Worm (Caenorhabditis elegans) whole organism, L4/young adult: ENCODE measurements around the gene C39H7.4.

Experiments
- W03F9.2 ChIP-seq: fragments of 150-350 bp; optimal IDR thresholded peaks from 2 replicates; lab custom pipeline; 2014; ENCODE audit warnings: missing biosample characterization, missing genetic modification characterization
- dao-5 ChIP-seq: sonication (generic microtip); optimal IDR thresholded peaks from 2 replicates; lab custom pipeline; 2016; ENCODE audit warnings: missing genotype, missing genetic modification characterization, moderate library complexity, missing compliant biosample characterization
- him-1 ChIP-seq: sonication (generic microtip); optimal IDR thresholded peaks from 2 replicates; lab custom pipeline; 2016; ENCODE audit warnings: missing genotype, missing genetic modification reagents, missing genetic modification characterization, missing compliant biosample characterization

C39H7.4 gene

ce11 chrIV:5614558-5615026, at the start of gene C39H7.4:
Gene C39H7.4 (minus strand): TSS chrIV:5614608.
- TF ChIP-seq dao-5 (tag; lab: Kevin White, UChicago) (no peak), him-1 (no peak), W03F9.2 (tag; lab: Kevin White, UChicago) (no peak)

ce11 chrIV:5662886-5663285, 48.5 kb upstream of the C39H7.4 start:
- no peak for TF ChIP-seq him-1
- no peak for TF ChIP-seq dao-5 (tag; lab: Kevin White, UChicago)
- no peak for TF ChIP-seq W03F9.2 (tag; lab: Kevin White, UChicago)

DNA sequence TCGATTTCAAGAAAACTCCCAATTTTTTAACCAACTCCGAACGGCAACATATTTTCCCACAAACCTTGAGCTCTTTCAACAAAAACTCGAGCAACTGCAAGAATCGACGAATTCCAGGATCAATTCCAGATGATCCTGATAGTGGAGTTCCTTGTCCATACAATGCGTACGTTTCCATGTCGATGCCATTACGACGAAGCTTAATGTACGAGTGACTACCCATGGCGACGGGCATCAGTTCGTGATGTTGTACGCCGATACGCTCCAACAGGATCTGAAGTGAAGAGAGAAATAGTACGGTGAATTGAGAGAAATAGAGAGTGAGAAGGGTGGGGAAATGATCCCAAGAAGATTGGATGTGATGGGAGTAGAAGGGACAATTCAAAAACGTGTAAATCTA, 47.7 kb upstream of the C39H7.4 start:
- TF ChIP-seq him-1: no peak
- no peak for TF ChIP-seq W03F9.2 (tag; lab: Kevin White, UChicago)
- no peak for TF ChIP-seq dao-5 (tag; lab: Kevin White, UChicago)

- no peak for TF ChIP-seq W03F9.2 (tag; lab: Kevin White, UChicago)
- no peak for TF ChIP-seq him-1
- no peak for TF ChIP-seq dao-5 (tag; lab: Kevin White, UChicago)
Measured at ce11 chrIV:5660239-5660638, 45.8 kb upstream of the C39H7.4 start, which contains the start of gene skn-1. Gene skn-1 (minus strand): TSS chrIV:5660384.

DNA sequence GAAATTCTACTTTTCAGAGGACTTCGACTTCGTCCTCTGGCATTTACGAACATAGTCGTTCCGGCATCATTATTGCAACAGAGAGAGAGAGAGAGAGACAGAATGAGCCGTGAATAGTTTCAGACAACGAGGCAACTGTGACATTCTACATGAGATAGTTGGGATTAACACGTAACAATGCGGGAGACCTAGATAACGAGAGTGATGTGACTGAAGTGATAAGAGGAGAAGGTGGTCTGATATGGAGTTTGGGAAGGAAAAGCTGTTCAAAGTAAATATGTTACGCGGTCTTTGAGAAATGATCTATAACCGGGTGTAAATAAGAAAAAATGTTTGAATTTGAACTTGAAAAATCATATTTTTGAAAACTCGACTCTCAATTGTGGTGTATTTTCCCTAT, 45.1 kb upstream of the C39H7.4 start:
- TF ChIP-seq dao-5 (tag; lab: Kevin White, UChicago) (no peak), W03F9.2 (tag; lab: Kevin White, UChicago) (no peak), him-1 (no peak)

- TF ChIP-seq him-1 (no peak), W03F9.2 (tag; lab: Kevin White, UChicago) (no peak), dao-5 (tag; lab: Kevin White, UChicago) (no peak)
Measured at ce11 chrIV:5658897-5659296, 44.5 kb upstream of the C39H7.4 start.

DNA sequence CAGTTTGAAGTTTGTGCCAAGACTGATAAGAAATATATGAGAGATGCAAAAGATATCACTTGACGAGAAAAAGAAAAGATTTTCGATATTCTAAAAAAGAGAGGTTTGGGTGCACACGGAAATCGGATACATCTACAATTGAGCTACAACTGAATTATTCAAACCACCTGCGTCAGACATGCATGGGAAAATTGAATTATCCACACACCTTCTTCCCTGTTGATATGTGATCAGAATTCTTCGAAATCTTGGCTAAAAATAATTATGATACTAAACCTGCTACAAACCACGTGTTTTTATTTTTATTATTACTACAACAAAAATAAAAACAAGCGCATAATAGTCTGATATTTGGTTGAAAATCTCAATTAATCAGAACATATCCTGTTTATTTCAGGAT, 43.8 kb upstream of the C39H7.4 start:
- TF ChIP-seq him-1 (no peak), W03F9.2 (tag; lab: Kevin White, UChicago) (no peak), dao-5 (tag; lab: Kevin White, UChicago) (no peak)

DNA sequence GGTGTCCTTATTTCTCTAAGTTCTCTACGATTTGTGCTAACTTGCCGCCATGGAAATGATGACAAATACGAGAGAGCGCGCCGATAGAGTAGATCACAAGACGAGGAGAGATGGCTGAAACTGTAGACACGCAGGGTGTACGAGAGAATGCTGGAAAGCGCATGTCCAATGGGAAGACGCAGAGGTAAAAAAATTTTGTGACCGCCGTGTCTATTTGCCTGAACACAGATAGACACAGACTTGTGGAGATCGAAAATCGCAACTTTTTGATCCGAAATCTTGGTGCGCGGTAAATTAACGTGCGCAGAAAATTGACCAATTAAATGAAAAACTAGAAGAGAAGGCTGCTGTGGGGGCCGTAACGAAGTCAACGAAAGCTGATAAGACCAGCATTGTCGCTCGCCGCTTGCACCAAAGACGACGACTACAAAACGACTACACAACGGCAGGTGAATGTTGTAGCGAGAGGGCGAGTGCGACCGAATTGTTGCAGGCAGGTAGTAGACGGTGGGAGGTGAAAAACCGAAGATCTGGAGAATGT, 42.8 kb upstream of the C39H7.4 start:
- no peak for TF ChIP-seq W03F9.2 (tag; lab: Kevin White, UChicago)
- TF ChIP-seq dao-5 (tag; lab: Kevin White, UChicago): no peak
- TF ChIP-seq him-1: no peak

ce11 chrIV:5655966-5656389, 41.6 kb upstream of the C39H7.4 start:
- no peak for TF ChIP-seq him-1
- TF ChIP-seq W03F9.2 (tag; lab: Kevin White, UChicago): no peak
- no peak for TF ChIP-seq dao-5 (tag; lab: Kevin White, UChicago)

- TF ChIP-seq dao-5 (tag; lab: Kevin White, UChicago) (no peak), him-1 (no peak), W03F9.2 (tag; lab: Kevin White, UChicago) (no peak)
Measured at ce11 chrIV:5654693-5655092, 40.3 kb upstream of the C39H7.4 start.

DNA sequence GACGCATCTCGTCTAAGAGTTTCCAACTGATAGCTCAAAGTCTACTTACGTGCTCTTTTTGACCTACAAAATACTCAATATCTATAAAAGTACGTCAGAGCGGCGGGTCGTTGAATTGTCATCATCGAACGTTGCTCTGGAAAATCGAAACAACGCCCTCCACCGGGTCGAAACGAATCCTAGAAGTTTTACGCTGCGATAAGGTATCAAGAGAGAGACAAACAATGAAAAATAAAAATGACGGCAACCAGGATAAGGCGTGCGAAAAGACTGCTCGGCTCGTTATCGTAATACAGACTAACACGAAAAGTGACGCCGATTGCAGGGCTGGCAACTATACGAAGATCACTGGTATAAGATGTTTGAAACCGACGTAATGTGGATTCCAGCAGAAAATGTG, 39.8 kb upstream of the C39H7.4 start:
- no peak for TF ChIP-seq W03F9.2 (tag; lab: Kevin White, UChicago)
- TF ChIP-seq him-1: no peak
- TF ChIP-seq dao-5 (tag; lab: Kevin White, UChicago): no peak

- TF ChIP-seq him-1 (no peak), dao-5 (tag; lab: Kevin White, UChicago) (no peak), W03F9.2 (tag; lab: Kevin White, UChicago) (no peak)
Measured at ce11 chrIV:5653649-5654048, 39.2 kb upstream of the C39H7.4 start, which contains the start of gene clec-178. Gene clec-178 (plus strand): TSS chrIV:5653949.

DNA sequence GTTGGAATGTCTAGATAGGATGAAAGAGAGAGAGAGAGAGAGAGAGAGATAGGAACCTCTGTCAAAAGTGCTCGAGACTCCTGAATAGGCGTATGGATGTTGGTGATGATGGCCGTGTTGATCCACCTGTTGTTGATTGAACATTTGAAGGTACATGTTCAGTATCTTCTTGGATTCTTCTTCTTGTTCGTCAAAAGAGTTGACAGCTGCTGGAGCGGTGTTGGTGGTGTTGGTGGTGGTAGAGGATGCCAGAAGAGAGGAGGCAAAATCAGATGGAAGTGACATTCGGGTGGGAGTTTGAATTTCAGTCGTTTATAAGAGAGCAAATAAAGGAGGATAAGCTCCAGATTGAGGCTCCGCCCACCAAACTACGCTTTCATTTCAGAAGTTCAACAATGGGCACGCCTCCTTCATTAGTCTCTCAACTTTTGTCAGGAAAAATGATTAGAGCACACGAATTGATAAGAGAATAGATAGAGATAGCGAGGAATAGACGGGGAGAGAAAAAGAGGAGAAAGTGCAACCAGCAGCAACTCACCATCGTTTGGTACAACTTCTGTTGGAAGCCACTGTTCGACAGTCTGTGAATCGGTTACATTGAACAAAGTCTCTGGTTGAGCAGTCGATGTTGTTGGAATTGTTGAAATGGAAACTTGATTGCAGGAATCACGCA, 38.5 kb upstream of the C39H7.4 start:
- TF ChIP-seq dao-5 (tag; lab: Kevin White, UChicago): no peak
- TF ChIP-seq him-1: no peak
- no peak for TF ChIP-seq W03F9.2 (tag; lab: Kevin White, UChicago)

DNA sequence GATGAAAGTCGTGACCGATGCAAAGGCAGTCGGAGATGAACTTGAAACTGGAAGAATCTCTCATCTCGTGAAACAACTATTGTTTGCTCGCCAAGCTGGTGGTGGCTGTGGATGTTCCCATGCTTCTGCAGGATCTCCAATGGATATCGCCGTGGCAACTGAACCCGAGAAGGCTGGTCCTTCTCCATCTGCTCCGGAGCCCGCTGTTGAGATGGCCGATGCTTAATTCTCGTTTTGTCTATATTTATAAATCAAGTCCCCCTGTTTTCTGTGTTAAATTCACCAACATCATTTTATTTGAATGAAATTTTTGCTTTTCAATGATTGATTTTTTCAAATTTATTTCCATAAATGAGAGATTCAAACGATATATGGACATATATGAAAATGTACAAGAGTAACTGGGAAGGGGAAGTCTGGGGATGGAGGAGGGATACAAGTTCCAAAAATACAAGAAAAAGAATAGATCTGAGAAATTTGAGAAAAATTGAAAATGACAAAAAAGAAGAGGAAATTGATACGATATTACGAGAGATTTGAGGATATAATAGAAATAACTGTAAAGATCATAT, 36.4 kb upstream of the C39H7.4 start:
- TF ChIP-seq him-1 (no peak), dao-5 (tag; lab: Kevin White, UChicago) (no peak), W03F9.2 (tag; lab: Kevin White, UChicago) (no peak)
